Worm (Caenorhabditis elegans) whole organism, late embryonic: ENCODE data around the gene hmg-4.

ENCODE experiments used
- C08G9.2 ChIP-seq: sonication (generic microtip); optimal IDR thresholded peaks from 2 replicates; lab custom pipeline; 2016; ENCODE audit warnings: mild to moderate bottlenecking, missing genetic modification characterization, moderate library complexity, missing compliant biosample characterization
- F13H6.1 ChIP-seq: sonication (generic microtip); optimal IDR thresholded peaks from 2 replicates; lab custom pipeline; 2016; ENCODE audit warnings: missing genetic modification characterization, missing compliant biosample characterization
- ahr-1 ChIP-seq: sonication (generic microtip); optimal IDR thresholded peaks from 2 replicates; lab custom pipeline; 2016; ENCODE audit warnings: missing genetic modification characterization, missing compliant biosample characterization
- ama-1 ChIP-seq: fragments of 150-350 bp; optimal IDR thresholded peaks from 2 replicates; lab custom pipeline; 2014
- ceh-14 ChIP-seq: sonication (generic microtip); optimal IDR thresholded peaks from 2 replicates; lab custom pipeline; 2016; ENCODE audit warnings: missing genotype, missing genetic modification characterization, missing compliant biosample characterization
- ceh-18 ChIP-seq: sonication (generic microtip); optimal IDR thresholded peaks from 2 replicates; lab custom pipeline; 2016; ENCODE audit warnings: missing genetic modification characterization, missing compliant biosample characterization
- ceh-2 ChIP-seq: sonication (generic microtip); optimal IDR thresholded peaks from 2 replicates; lab custom pipeline; 2016; ENCODE audit warnings: missing genotype, missing genetic modification characterization, missing compliant biosample characterization
- ceh-31 ChIP-seq: sonication (generic microtip); optimal IDR thresholded peaks from 2 replicates; lab custom pipeline; 2016; ENCODE audit warnings: missing genetic modification characterization, missing compliant biosample characterization
- ceh-34 ChIP-seq: sonication (generic microtip); optimal IDR thresholded peaks from 2 replicates; lab custom pipeline; 2016; ENCODE audit warnings: mild to moderate bottlenecking, missing genetic modification characterization, missing compliant biosample characterization
- dmd-4 ChIP-seq: sonication (generic microtip); optimal IDR thresholded peaks from 2 replicates; lab custom pipeline; 2016; ENCODE audit warnings: borderline replicate concordance, missing genetic modification characterization, missing compliant biosample characterization
- dve-1 ChIP-seq: sonication (generic microtip); optimal IDR thresholded peaks from 2 replicates; lab custom pipeline; 2017; ENCODE audit warnings: antibody characterized with exemption, mild to moderate bottlenecking, missing genetic modification characterization, missing compliant biosample characterization
- elt-4 ChIP-seq: sonication (generic microtip); optimal IDR thresholded peaks from 2 replicates; lab custom pipeline; 2016; ENCODE audit warnings: missing genetic modification characterization, missing compliant biosample characterization
- fkh-10 ChIP-seq: fragments of 150-350 bp; optimal IDR thresholded peaks from 2 replicates; lab custom pipeline; 2014; ENCODE audit warnings: missing biosample characterization, missing genetic modification reagents, missing genetic modification characterization
- hlh-15 ChIP-seq: sonication (generic microtip); optimal IDR thresholded peaks from 2 replicates; lab custom pipeline; 2016; ENCODE audit warnings: missing genetic modification characterization, missing compliant biosample characterization
- hlh-30 ChIP-seq: sonication (generic microtip); optimal IDR thresholded peaks from 2 replicates; lab custom pipeline; 2017; ENCODE audit warnings: antibody characterized with exemption, missing genetic modification characterization, missing compliant biosample characterization; ENCODE audit not compliant: insufficient read depth
- hlh-8 ChIP-seq: sonication (generic microtip); optimal IDR thresholded peaks from 2 replicates; lab custom pipeline; 2016; ENCODE audit warnings: missing genotype, missing genetic modification characterization, missing compliant biosample characterization
- lin-11 ChIP-seq: fragments of 200-800 bp; sonication (Bioruptor generic); optimal IDR thresholded peaks from 2 replicates; lab custom pipeline; 2018; ENCODE audit warnings: mild to moderate bottlenecking, missing genetic modification characterization, missing compliant biosample characterization
- nhr-232 ChIP-seq: sonication (generic microtip); optimal IDR thresholded peaks from 2 replicates; lab custom pipeline; 2016; ENCODE audit warnings: missing genetic modification characterization, missing compliant biosample characterization
- npax-4 ChIP-seq: sonication (generic microtip); optimal IDR thresholded peaks from 2 replicates; lab custom pipeline; 2016; ENCODE audit warnings: missing genetic modification characterization, missing compliant biosample characterization
- odd-2 ChIP-seq: sonication (generic microtip); optimal IDR thresholded peaks from 2 replicates; lab custom pipeline; 2017; ENCODE audit warnings: antibody characterized with exemption, mild to moderate bottlenecking, missing genetic modification characterization, missing compliant biosample characterization
- pha-4 ChIP-seq: fragments of 150-350 bp; optimal IDR thresholded peaks from 2 replicates; lab custom pipeline; 2018; ENCODE audit warnings: missing biosample characterization, missing genetic modification reagents, missing genetic modification characterization
- pqm-1 ChIP-seq: sonication (generic microtip); optimal IDR thresholded peaks from 2 replicates; lab custom pipeline; 2016; ENCODE audit warnings: missing genetic modification characterization, missing compliant biosample characterization
- pros-1 ChIP-seq: fragments of 150-350 bp; optimal IDR thresholded peaks from 2 replicates; lab custom pipeline; 2014; ENCODE audit warnings: missing biosample characterization, missing genetic modification reagents, missing genetic modification characterization
- ref-2 ChIP-seq: sonication (generic microtip); optimal IDR thresholded peaks from 2 replicates; lab custom pipeline; 2016; ENCODE audit warnings: missing genetic modification characterization, missing compliant biosample characterization
- rnt-1 ChIP-seq: sonication (generic microtip); optimal IDR thresholded peaks from 2 replicates; lab custom pipeline; 2016; ENCODE audit warnings: missing genetic modification characterization, missing compliant biosample characterization
- sdc-2 ChIP-seq: sonication (generic microtip); optimal IDR thresholded peaks from 2 replicates; lab custom pipeline; 2016; ENCODE audit warnings: missing genotype, missing genetic modification characterization, missing compliant biosample characterization
- sox-4 ChIP-seq: sonication (generic microtip); optimal IDR thresholded peaks from 2 replicates; lab custom pipeline; 2017; ENCODE audit warnings: mild to moderate bottlenecking, missing genetic modification characterization, inconsistent platforms, missing compliant biosample characterization
- tbx-7 ChIP-seq: sonication (generic microtip); optimal IDR thresholded peaks from 2 replicates; lab custom pipeline; 2016; ENCODE audit warnings: missing genotype, missing genetic modification characterization, missing compliant biosample characterization
- unc-3 ChIP-seq, 2 experiments: fragments of 200-800 bp in 1 of 2; sonication (Bioruptor generic) in 1 of 2; sonication (generic microtip) in 1 of 2; conservative IDR thresholded peaks in 1 of 2; optimal IDR thresholded peaks in 1 of 2; 2 replicates each; pipeline versions ENCODE4 v1.3.6 to Lab custom; 2016 to 2022; ENCODE audit warnings: missing compliant biosample characterization in 2 of 2, missing genetic modification characterization in 2 of 2, missing genetic modification reagents in 1 of 2
- unc-42 ChIP-seq: sonication (generic microtip); optimal IDR thresholded peaks from 2 replicates; lab custom pipeline; 2016; ENCODE audit warnings: missing genotype, missing genetic modification characterization, missing compliant biosample characterization
- unc-55 ChIP-seq: sonication (generic microtip); optimal IDR thresholded peaks from 2 replicates; lab custom pipeline; 2017; ENCODE audit warnings: missing biosample characterization, missing genetic modification reagents, missing genetic modification characterization
- unc-86 ChIP-seq: sonication (generic microtip); optimal IDR thresholded peaks from 2 replicates; lab custom pipeline; 2016; ENCODE audit warnings: missing genetic modification characterization, missing compliant biosample characterization

Gene hmg-4

ce11 chrIII:7369394-7370024 lies 11.9 kb downstream of the hmg-4 start:
- TF ChIP-seq sox-4 (tag; lab: Kevin White, UChicago) (no peak), elt-4 (no peak), lin-11 (tag; lab: Kevin White, UChicago) (no peak), ref-2 (tag; lab: Kevin White, UChicago) (no peak), ceh-2 (tag; lab: Kevin White, UChicago) (no peak), pros-1 (tag; lab: Kevin White, UChicago) (no peak), unc-86 (tag; lab: Kevin White, UChicago) (no peak), pha-4 (tag; lab: Kevin White, UChicago) (no peak), hlh-30 (tag; lab: Kevin White, UChicago) (no peak)

- TF ChIP-seq dmd-4 (tag; lab: Kevin White, UChicago), result no peak
- no peak for TF ChIP-seq pqm-1
- TF ChIP-seq ceh-31 (tag; lab: Kevin White, UChicago), result no peak
- no peak for TF ChIP-seq unc-55 (GFP tag; lab: Kevin White, UChicago)
- TF ChIP-seq hlh-15 (tag; lab: Kevin White, UChicago), result no peak
- TF ChIP-seq hlh-30 (tag; lab: Kevin White, UChicago), result no peak
- no peak for TF ChIP-seq unc-42 (tag; lab: Kevin White, UChicago)
- TF ChIP-seq npax-4 (tag; lab: Kevin White, UChicago), result no peak
- no peak for TF ChIP-seq ahr-1 (tag; lab: Kevin White, UChicago)
- no peak for TF ChIP-seq dve-1 (tag; lab: Kevin White, UChicago)
- no peak for TF ChIP-seq pros-1 (tag; lab: Kevin White, UChicago)
- TF ChIP-seq, all 69 proteins: peak for 0
Measured at ce11 chrIII:7367012-7367760, 14.2 kb downstream of the hmg-4 start, which contains the start of the genes T20B12.5 and T20B12.4. Gene T20B12.5, minus strand, starts transcription at chrIII:7367112. Gene T20B12.4, plus strand, starts transcription at chrIII:7367710.

ce11 chrIII:7365602-7366001 lies 15.8 kb downstream of the hmg-4 start, which contains the start of gene F08F8.11:
Gene F08F8.11, plus strand, starts transcription at chrIII:7365902.
- TF ChIP-seq F13H6.1 (tag; lab: Kevin White, UChicago) (no peak), fkh-10 (no peak), rnt-1 (tag; lab: Kevin White, UChicago) (no peak), odd-2 (tag; lab: Kevin White, UChicago) (no peak), hlh-8 (tag; lab: Kevin White, UChicago) (no peak), unc-42 (tag; lab: Kevin White, UChicago) (no peak), ama-1 (lab: Kevin White, UChicago) (no peak)

DNA sequence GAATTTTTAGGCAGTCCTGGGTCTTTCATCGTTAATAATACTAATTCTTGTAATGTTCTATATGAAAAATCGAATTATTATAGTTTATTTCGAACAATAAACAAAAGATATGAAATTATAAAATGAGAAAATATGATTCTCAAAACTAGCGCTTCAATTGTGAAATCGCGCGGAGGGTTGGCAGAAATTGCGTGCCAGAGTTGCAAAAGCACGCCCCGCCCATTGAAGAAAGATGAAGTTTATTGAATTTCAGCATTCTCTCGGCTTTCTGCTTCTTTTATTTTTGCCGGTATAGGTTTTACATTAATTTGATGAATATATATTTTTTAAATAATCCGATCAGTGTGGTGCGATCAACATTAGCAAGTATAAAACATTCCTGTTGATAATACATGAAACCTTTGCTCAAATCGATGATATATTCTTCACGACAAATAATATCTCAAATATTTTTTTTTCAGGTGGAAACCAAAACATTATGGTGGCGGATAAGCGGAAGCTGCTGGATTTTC lies 22.3 kb downstream of the hmg-4 start, which contains the start of the genes eco-1 and hmgr-1:
eco-1 (minus strand) TSS at position 59 of the 512 bp plus-strand sequence.
hmgr-1 (plus strand) TSS at position 462 of the 512 bp plus-strand sequence.
- TF ChIP-seq ceh-34 (tag; lab: Kevin White, UChicago) (no peak), F13H6.1 (tag; lab: Kevin White, UChicago) (no peak), hlh-30 (tag; lab: Kevin White, UChicago) (no peak), unc-42 (tag; lab: Kevin White, UChicago) (peak; percentile 55), unc-3 (GFP tag; conservative IDR thresholded peaks at IDR 0.05; lab: Robert Waterston, UW) (no peak), unc-3 (tag; optimal IDR thresholded peaks at IDR 0.05; lab: Kevin White, UChicago) (no peak), sdc-2 (tag; lab: Kevin White, UChicago) (no peak)

DNA sequence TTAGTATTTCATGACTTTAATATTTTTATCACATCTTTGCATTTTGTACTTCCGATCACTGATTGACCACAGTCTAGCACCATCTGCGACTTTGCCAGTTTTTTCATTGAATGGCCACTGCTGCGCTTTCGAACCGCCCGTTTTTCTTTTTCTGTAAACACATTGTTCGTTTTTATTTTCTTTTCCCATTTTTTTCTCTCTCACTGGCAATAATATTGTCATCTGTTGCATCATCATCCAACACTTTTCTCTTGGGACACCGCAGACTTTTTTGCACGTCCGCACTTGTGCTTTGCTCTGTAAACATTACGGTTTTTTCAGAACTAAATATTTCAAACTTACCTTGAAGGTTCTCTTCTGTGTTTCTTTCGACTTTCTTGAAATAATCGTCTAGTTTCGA lies 22.8 kb downstream of the hmg-4 start:
- TF ChIP-seq F13H6.1 (tag; lab: Kevin White, UChicago) (no peak), ceh-31 (tag; lab: Kevin White, UChicago) (no peak), nhr-232 (tag; lab: Kevin White, UChicago) (no peak), ceh-14 (tag; lab: Kevin White, UChicago) (no peak), ceh-34 (tag; lab: Kevin White, UChicago) (no peak), ceh-18 (tag; lab: Kevin White, UChicago) (no peak), C08G9.2 (tag; lab: Kevin White, UChicago) (no peak), tbx-7 (no peak)
